Fruit fly (Drosophila melanogaster): ENCODE measurements around the gene Lectin-galC1.

Gene Lectin-galC1

dm6 chr2L:19393703-19394210 lies 23.5 kb upstream of the Lectin-galC1 start, which contains the start of gene CG31798 (continued):
- TF ChIP-seq Med (GFP tag) = peak; percentile 44
- TF ChIP-seq PHDP (tag; optimal IDR thresholded peaks at IDR 0.05) = no peak
- TF ChIP-seq CG7745 (tag; optimal IDR thresholded peaks at IDR 0.05) = no peak
- no peak for TF ChIP-seq jumu (GFP tag; optimal IDR thresholded peaks at IDR 0.05)
- no peak for TF ChIP-seq CG8388 (GFP tag; optimal IDR thresholded peaks at IDR 0.05)
- no peak for TF ChIP-seq CG12236 (GFP tag; optimal IDR thresholded peaks at IDR 0.05)
- TF ChIP-seq caup (GFP tag; optimal IDR thresholded peaks at IDR 0.05; ENCODE audit: severe bottlenecking) = no peak
- no peak for TF ChIP-seq Oaz (GFP tag; IDR thresholded peaks at IDR 0.05)
- TF ChIP-seq Mrtf (GFP tag; IDR thresholded peaks at IDR 0.05) = no peak
- no peak for TF ChIP-seq zf30C (GFP tag; optimal IDR thresholded peaks at IDR 0.05)
- TF ChIP-seq CG11093 (GFP tag; IDR thresholded peaks at IDR 0.05) = no peak
- TF ChIP-seq Usf (GFP tag; optimal IDR thresholded peaks at IDR 0.05) = no peak
- TF ChIP-seq bbx (GFP tag; IDR thresholded peaks at IDR 0.05; ENCODE audit: partially characterized antibody) = 0 out of 2 replicates have a peak, but pooled peaks have one; percentile 11
- TF ChIP-seq CG11456 (GFP tag; IDR thresholded peaks at IDR 0.05) = no peak
- no peak for TF ChIP-seq pum (GFP tag; optimal IDR thresholded peaks at IDR 0.05)
- TF ChIP-seq CG6272 (GFP tag; IDR thresholded peaks at IDR 0.05) = no peak
- TF ChIP-seq dati (GFP tag; IDR thresholded peaks at IDR 0.05) = no peak
- TF ChIP-seq CG8281 (tag; optimal IDR thresholded peaks at IDR 0.05) = no peak
- peak; percentile 52; the same call in 2 of the 3 replicates for TF ChIP-seq knrl (GFP tag; IDR thresholded peaks at IDR 0.05; ENCODE audit: partially characterized antibody)
- no peak for TF ChIP-seq CG1602 (GFP tag; optimal IDR thresholded peaks at IDR 0.05)
- no peak for TF ChIP-seq CG11723 (GFP tag; optimal IDR thresholded peaks at IDR 0.05)
- no peak for TF ChIP-seq HLHmδ (GFP tag; optimal IDR thresholded peaks at IDR 0.05)
- TF ChIP-seq ems (GFP tag; optimal IDR thresholded peaks at IDR 0.05) = no peak
- peak; percentile 75 for TF ChIP-seq CTCF (GFP tag; optimal IDR thresholded peaks at IDR 0.05)
- peak; percentile 26 for TF ChIP-seq CG5180 (GFP tag; optimal IDR thresholded peaks at IDR 0.05)
- TF ChIP-seq cad (GFP tag; optimal IDR thresholded peaks at IDR 0.05) = peak; percentile 86
- peak; percentile 39; the same call in 1 of the 2 replicates for TF ChIP-seq sob (GFP tag; IDR thresholded peaks at IDR 0.05)
- peak; percentile 35 for TF ChIP-seq sens (GFP tag)
- peak; percentile 16 for TF ChIP-seq HmgZ (tag; optimal IDR thresholded peaks at IDR 0.05)
- no peak for TF ChIP-seq slp2 (GFP tag; optimal IDR thresholded peaks at IDR 0.05)
- TF ChIP-seq zen2 (GFP tag; IDR thresholded peaks at IDR 0.05; ENCODE audit: partially characterized antibody) = no peak
- TF ChIP-seq CG12104 (GFP tag; optimal IDR thresholded peaks at IDR 0.05) = no peak
- no peak for TF ChIP-seq Sox102F (GFP tag; optimal IDR thresholded peaks at IDR 0.05)
- no peak for TF ChIP-seq gsb (GFP tag; IDR thresholded peaks at IDR 0.05)
- TF ChIP-seq CG1647 (GFP tag; optimal IDR thresholded peaks at IDR 0.05) = no peak
- TF ChIP-seq CG14710 (tag; optimal IDR thresholded peaks at IDR 0.05) = no peak
- TF ChIP-seq CG2678 (tag; optimal IDR thresholded peaks at IDR 0.05) = no peak
- TF ChIP-seq CG10321 (GFP tag; IDR thresholded peaks at IDR 0.05) = no peak
- TF ChIP-seq croc (GFP tag; conservative IDR thresholded peaks at IDR 0.05) = no peak
- no peak for TF ChIP-seq gcm2 (GFP tag; optimal IDR thresholded peaks at IDR 0.05)
- no peak for TF ChIP-seq CG13296 (GFP tag; optimal IDR thresholded peaks at IDR 0.05)
- TF ChIP-seq Asciz (GFP tag; optimal IDR thresholded peaks at IDR 0.05) = no peak
- no peak for TF ChIP-seq Nf-YB (GFP tag; optimal IDR thresholded peaks at IDR 0.05)
- no peak for TF ChIP-seq HLH54F (GFP tag; optimal IDR thresholded peaks at IDR 0.05)
- no peak for TF ChIP-seq CG13123 (GFP tag; optimal IDR thresholded peaks at IDR 0.05)
- TF ChIP-seq CG11695 (GFP tag; IDR thresholded peaks at IDR 0.05) = no peak
- TF ChIP-seq CG11504 (tag; optimal IDR thresholded peaks at IDR 0.05) = no peak
- TF ChIP-seq CG8290 (GFP tag; optimal IDR thresholded peaks at IDR 0.05) = no peak
- peak in 1 of 2 experiments; percentile 61 for TF ChIP-seq CG8290 (tag; optimal IDR thresholded peaks at IDR 0.05)
- TF ChIP-seq lilli (GFP tag; optimal IDR thresholded peaks at IDR 0.05) = no peak
- no peak for TF ChIP-seq Fer2 (tag; optimal IDR thresholded peaks at IDR 0.05)
- TF ChIP-seq C15 (GFP tag; IDR thresholded peaks at IDR 0.05) = no peak

All from whole organism, embryonic.